Worm (Caenorhabditis elegans) whole organism, L4 larva: ENCODE measurements around the gene mrps-2.

Experiments
- D1046.2 ChIP-seq: fragments of 200-800 bp; sonication (Bioruptor generic); IDR thresholded peaks from 2 replicates; pipeline ENCODE4 v1.3.6; 2022; ENCODE audit warnings: missing genetic modification characterization, missing compliant biosample characterization
- F26F4.8 ChIP-seq: fragments of 200-800 bp; sonication (Bioruptor generic); conservative IDR thresholded peaks from 2 replicates; pipeline ENCODE4 v1.3.6; 2022; ENCODE audit warnings: missing genetic modification characterization, missing compliant biosample characterization
- F37D6.2 ChIP-seq: sonication (generic microtip); optimal IDR thresholded peaks from 2 replicates; lab custom pipeline; 2016; ENCODE audit warnings: mild to moderate bottlenecking, missing genetic modification characterization, missing compliant biosample characterization
- T20F7.1 ChIP-seq: fragments of 200-800 bp; sonication (Bioruptor generic); optimal IDR thresholded peaks from 2 replicates; lab custom pipeline; 2018; ENCODE audit warnings: mild to moderate bottlenecking, missing genetic modification characterization, missing compliant biosample characterization
- Y48G9A.11 ChIP-seq: fragments of 200-800 bp; sonication (Bioruptor generic); IDR thresholded peaks from 2 replicates; pipeline ENCODE4 v1.3.6; 2022; ENCODE audit warnings: missing genetic modification reagents, missing genetic modification characterization, missing compliant biosample characterization
- ZK337.2 ChIP-seq: fragments of 200-800 bp; sonication (Bioruptor generic); IDR thresholded peaks from 2 replicates; pipeline ENCODE4 v1.3.6; 2022; ENCODE audit warnings: missing genetic modification reagents, missing genetic modification characterization, missing compliant biosample characterization
- arid-1 ChIP-seq: fragments of 200-800 bp; sonication (Bioruptor generic); conservative IDR thresholded peaks from 2 replicates; pipeline ENCODE4 v1.3.6; 2022; ENCODE audit warnings: missing genetic modification reagents, missing genetic modification characterization, missing compliant biosample characterization
- attf-4 ChIP-seq: sonication (generic microtip); optimal IDR thresholded peaks from 3 replicates; lab custom pipeline; 2017; ENCODE audit warnings: missing biosample characterization, missing genetic modification characterization
- ceh-20 ChIP-seq: fragments of 200-800 bp; sonication (Bioruptor generic); IDR thresholded peaks from 2 replicates; pipeline ENCODE4 v1.3.6; 2022; ENCODE audit warnings: missing genetic modification reagents, missing genetic modification characterization, missing compliant biosample characterization
- ceh-28 ChIP-seq: fragments of 150-350 bp; optimal IDR thresholded peaks from 2 replicates; lab custom pipeline; 2014; ENCODE audit warnings: missing biosample characterization, missing genetic modification reagents, missing genetic modification characterization
- ceh-44 ChIP-seq: fragments of 200-800 bp; sonication (Bioruptor generic); IDR thresholded peaks from 2 replicates; pipeline ENCODE4 v1.3.6; 2022; ENCODE audit warnings: missing genetic modification reagents, missing genetic modification characterization, missing compliant biosample characterization
- ceh-62 ChIP-seq: sonication (generic microtip); optimal IDR thresholded peaks from 2 replicates; lab custom pipeline; 2017; ENCODE audit warnings: missing biosample characterization, missing genetic modification characterization
- daf-12 ChIP-seq: fragments of 150-350 bp; optimal IDR thresholded peaks from 2 replicates; lab custom pipeline; 2014; ENCODE audit warnings: missing biosample characterization, missing genetic modification reagents, missing genetic modification characterization
- daf-8 ChIP-seq: fragments of 200-800 bp; sonication (Bioruptor generic); IDR thresholded peaks from 2 replicates; pipeline ENCODE4 v1.3.6; 2022; ENCODE audit warnings: missing genetic modification characterization, missing compliant biosample characterization
- duxl-1 ChIP-seq: sonication (generic microtip); optimal IDR thresholded peaks from 2 replicates; lab custom pipeline; 2016; ENCODE audit warnings: mild to moderate bottlenecking, missing genetic modification characterization, moderate library complexity, missing compliant biosample characterization; ENCODE audit not compliant: poor library complexity
- dve-1 ChIP-seq: sonication (generic microtip); optimal IDR thresholded peaks from 2 replicates; lab custom pipeline; 2017; ENCODE audit warnings: antibody characterized with exemption, mild to moderate bottlenecking, missing genetic modification characterization, missing compliant biosample characterization; ENCODE audit not compliant: insufficient read depth
- egl-27 ChIP-seq: sonication (generic microtip); optimal IDR thresholded peaks from 3 replicates; lab custom pipeline; 2017; ENCODE audit warnings: missing biosample characterization, missing genetic modification reagents, missing genetic modification characterization
- fos-1 ChIP-seq: fragments of 150-350 bp; optimal IDR thresholded peaks from 2 replicates; lab custom pipeline; 2014; ENCODE audit warnings: missing biosample characterization, missing genetic modification characterization
- hif-1 ChIP-seq, 2 experiments: sonication (generic microtip); optimal IDR thresholded peaks; 2 replicates each; lab custom pipeline; 2016 to 2017; ENCODE audit warnings: missing compliant biosample characterization in 2 of 2, missing genetic modification characterization in 2 of 2, missing genetic modification reagents in 2 of 2, missing genotype in 2 of 2, mild to moderate bottlenecking in 1 of 2
- hlh-11 ChIP-seq: fragments of 200-800 bp; sonication (Bioruptor generic); optimal IDR thresholded peaks from 2 replicates; lab custom pipeline; 2018; ENCODE audit warnings: mild to moderate bottlenecking, missing genetic modification characterization, missing compliant biosample characterization
- lim-7 ChIP-seq: fragments of 200-800 bp; sonication (Bioruptor generic); IDR thresholded peaks from 2 replicates; pipeline ENCODE4 v1.3.6; 2022; ENCODE audit warnings: missing genetic modification characterization, missing compliant biosample characterization
- lin-13 ChIP-seq: fragments of 150-350 bp; optimal IDR thresholded peaks from 2 replicates; lab custom pipeline; 2014; ENCODE audit warnings: missing biosample characterization, missing genetic modification reagents, missing genetic modification characterization
- lir-3 ChIP-seq: sonication (generic microtip); optimal IDR thresholded peaks from 2 replicates; lab custom pipeline; 2016; ENCODE audit warnings: mild to moderate bottlenecking, missing genetic modification characterization, missing compliant biosample characterization
- lsy-2 ChIP-seq, 2 experiments: fragments of 150-350 bp in 1 of 2; sonication (generic microtip) in 1 of 2; optimal IDR thresholded peaks; 2 replicates each; lab custom pipeline; 2014 to 2017; ENCODE audit warnings: missing biosample characterization in 2 of 2, missing genetic modification characterization in 2 of 2
- madf-5 ChIP-seq, 2 experiments: fragments of 200-800 bp; sonication (Bioruptor generic); IDR thresholded peaks; 2 replicates each; pipeline ENCODE4 v1.3.6; 2022; ENCODE audit warnings: missing compliant biosample characterization in 2 of 2, missing genetic modification characterization in 2 of 2
- mdl-1 ChIP-seq, 2 experiments: fragments of 150-350 bp in 1 of 2; sonication (generic microtip) in 1 of 2; optimal IDR thresholded peaks; 2 replicates each; lab custom pipeline; 2014 to 2017; ENCODE audit warnings: missing biosample characterization in 2 of 2, missing genetic modification characterization in 2 of 2
- mdt-29 ChIP-seq: fragments of 200-800 bp; sonication (Bioruptor generic); IDR thresholded peaks from 2 replicates; pipeline ENCODE4 v1.3.6; 2022; ENCODE audit warnings: missing genetic modification reagents, missing genetic modification characterization, missing compliant biosample characterization
- nhr-11 ChIP-seq: fragments of 150-350 bp; optimal IDR thresholded peaks from 2 replicates; lab custom pipeline; 2014; ENCODE audit warnings: missing biosample characterization, missing genetic modification characterization
- nhr-28 ChIP-seq: fragments of 150-350 bp; optimal IDR thresholded peaks from 2 replicates; lab custom pipeline; 2014; ENCODE audit warnings: missing biosample characterization, missing genetic modification characterization
- pha-4 ChIP-seq, 2 experiments: fragments of 150-350 bp in 1 of 2; fragments of 200-800 bp in 1 of 2; sonication (Bioruptor generic) in 1 of 2; IDR thresholded peaks in 1 of 2; optimal IDR thresholded peaks in 1 of 2; 2 replicates each; pipeline versions ENCODE4 v1.3.6 to Lab custom; 2014 to 2022; ENCODE audit warnings: missing genetic modification characterization in 2 of 2, missing genetic modification reagents in 2 of 2, missing biosample characterization in 1 of 2, missing compliant biosample characterization in 1 of 2
- php-3 ChIP-seq: fragments of 200-800 bp; sonication (Bioruptor generic); IDR thresholded peaks from 2 replicates; pipeline ENCODE4 v1.3.6; 2022; ENCODE audit warnings: missing genetic modification reagents, missing genetic modification characterization, missing compliant biosample characterization
- saeg-2 ChIP-seq: fragments of 200-800 bp; sonication (Bioruptor generic); IDR thresholded peaks from 2 replicates; pipeline ENCODE4 v1.3.6; 2022; ENCODE audit warnings: missing genetic modification reagents, missing genetic modification characterization, missing compliant biosample characterization
- sdz-12 ChIP-seq: fragments of 200-800 bp; sonication (Bioruptor generic); optimal IDR thresholded peaks from 2 replicates; lab custom pipeline; 2018; ENCODE audit warnings: mild to moderate bottlenecking, missing genetic modification characterization, missing compliant biosample characterization
- set-16 ChIP-seq: fragments of 200-800 bp; sonication (Bioruptor generic); IDR thresholded peaks from 2 replicates; pipeline ENCODE4 v1.3.6; 2022; ENCODE audit warnings: missing genetic modification reagents, missing genetic modification characterization, missing compliant biosample characterization
- snpc-4 ChIP-seq: fragments of 150-350 bp; optimal IDR thresholded peaks from 2 replicates; lab custom pipeline; 2014; ENCODE audit warnings: missing biosample characterization, missing genetic modification characterization
- spr-1 ChIP-seq: sonication (generic microtip); optimal IDR thresholded peaks from 2 replicates; lab custom pipeline; 2016; ENCODE audit warnings: mild to moderate bottlenecking, missing genetic modification characterization, missing compliant biosample characterization
- spr-3 ChIP-seq: fragments of 200-800 bp; sonication (Bioruptor generic); optimal IDR thresholded peaks from 2 replicates; lab custom pipeline; 2018; ENCODE audit warnings: mild to moderate bottlenecking, missing genetic modification characterization, missing compliant biosample characterization
- tra-1 ChIP-seq: fragments of 200-800 bp; sonication (Bioruptor generic); IDR thresholded peaks from 2 replicates; pipeline ENCODE4 v1.3.6; 2022; ENCODE audit warnings: missing genetic modification reagents, missing genetic modification characterization, missing compliant biosample characterization
- unc-39 ChIP-seq: sonication (generic microtip); optimal IDR thresholded peaks from 2 replicates; lab custom pipeline; 2017; ENCODE audit warnings: missing biosample characterization, missing genetic modification characterization
- unc-62 ChIP-seq, 3 experiments: fragments of 150-350 bp in 1 of 3; sonication (generic microtip); optimal IDR thresholded peaks in 2 of 3; peaks in 1 of 3; 1 replicate in 1 of 3; 2 replicates in 2 of 3; lab custom pipeline; 2014 to 2017; ENCODE audit warnings: missing biosample characterization in 3 of 3, missing genetic modification characterization in 3 of 3, missing genetic modification reagents in 3 of 3, missing genotype in 1 of 3
- zag-1 ChIP-seq: fragments of 150-350 bp; optimal IDR thresholded peaks from 2 replicates; lab custom pipeline; 2014; ENCODE audit warnings: missing biosample characterization, missing genetic modification characterization
- zfp-3 ChIP-seq: fragments of 200-800 bp; sonication (Bioruptor generic); conservative IDR thresholded peaks from 2 replicates; pipeline ENCODE4 v1.3.6; 2022; ENCODE audit warnings: missing genetic modification reagents, missing genetic modification characterization, missing compliant biosample characterization
- zip-11 ChIP-seq: fragments of 200-800 bp; sonication (Bioruptor generic); IDR thresholded peaks from 2 replicates; pipeline ENCODE4 v1.3.6; 2022; ENCODE audit warnings: missing genetic modification characterization, missing compliant biosample characterization
- ztf-11 ChIP-seq: fragments of 150-350 bp; optimal IDR thresholded peaks from 2 replicates; lab custom pipeline; 2014; ENCODE audit warnings: missing biosample characterization, missing genetic modification characterization

The mrps-2 gene

DNA sequence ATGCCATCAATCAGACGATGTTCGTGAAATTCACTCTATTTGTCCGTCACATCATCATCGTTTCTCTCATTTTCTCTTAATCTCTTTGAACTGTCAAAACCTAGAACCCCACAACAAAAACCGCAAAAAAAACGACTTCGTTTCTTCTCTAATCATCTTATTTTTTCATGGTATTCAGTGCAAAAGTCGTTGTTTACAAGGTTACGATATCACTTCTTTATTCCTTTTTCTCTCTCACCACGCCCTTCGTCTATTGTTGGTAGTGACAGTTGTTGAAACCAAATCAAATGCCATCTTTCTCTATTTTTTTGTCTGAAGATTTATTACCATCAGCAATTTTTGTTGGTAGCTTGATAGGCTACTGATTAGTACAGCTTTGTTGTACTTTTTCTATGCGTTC is 16.2 kb upstream of the mrps-2 start (continued):
- peak in 1 of 2 experiments; percentile 42 for TF ChIP-seq mdl-1 (tag; optimal IDR thresholded peaks at IDR 0.05; lab: Kevin White, UChicago)
- TF ChIP-seq, all 104 proteins: peak for 10

DNA sequence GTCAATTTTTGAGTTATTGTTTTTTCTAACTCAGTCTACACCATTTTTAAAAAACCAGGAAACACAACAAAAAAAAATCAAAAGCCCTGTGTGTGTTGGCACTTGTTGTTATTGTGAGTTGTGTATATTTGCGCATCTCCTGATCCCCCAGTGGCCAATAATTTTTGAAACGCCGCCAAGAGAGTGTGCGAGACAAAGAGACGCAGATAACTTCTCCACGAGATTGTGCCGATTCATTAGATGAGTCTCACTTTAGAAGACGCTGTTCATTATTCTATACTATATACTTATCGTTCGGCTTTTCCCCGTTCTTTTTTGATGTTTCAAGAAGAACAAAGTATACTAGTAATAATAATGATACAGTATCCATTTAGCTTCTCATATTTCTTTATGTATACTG is 14.8 kb upstream of the mrps-2 start:
- TF ChIP-seq unc-62 (GFP tag; optimal IDR thresholded peaks at IDR 0.05 in 1 of 2; lab: Kevin White, UChicago) (peak in 1 of 2 experiments; percentile 74), unc-62 (tag; optimal IDR thresholded peaks at IDR 0.05; lab: Kevin White, UChicago) (no peak), lim-7 (GFP tag; lab: Robert Waterston, UW) (no peak), attf-4 (no peak), set-16 (GFP tag; lab: Robert Waterston, UW) (no peak), lir-3 (no peak), dve-1 (no peak), nhr-28 (tag; lab: Kevin White, UChicago) (no peak), egl-27 (no peak)
- TF ChIP-seq, all 104 proteins: peak for 1

ce11 chrV:8454995-8455446 is 10.5 kb upstream of the mrps-2 start, which contains the start of gene T23B12.11:
TSS of gene T23B12.11 (plus strand) at chrV:8455396.
- no peak for TF ChIP-seq mdt-29 (GFP tag; lab: Robert Waterston, UW)
- no peak for TF ChIP-seq lin-13 (GFP tag; lab: Kevin White, UChicago)
- TF ChIP-seq lsy-2 (tag; optimal IDR thresholded peaks at IDR 0.05; lab: Kevin White, UChicago), result no peak
- no peak for TF ChIP-seq ceh-44 (GFP tag; lab: Robert Waterston, UW)
- TF ChIP-seq ceh-20 (GFP tag; lab: Robert Waterston, UW), result no peak
- no peak for TF ChIP-seq saeg-2

DNA sequence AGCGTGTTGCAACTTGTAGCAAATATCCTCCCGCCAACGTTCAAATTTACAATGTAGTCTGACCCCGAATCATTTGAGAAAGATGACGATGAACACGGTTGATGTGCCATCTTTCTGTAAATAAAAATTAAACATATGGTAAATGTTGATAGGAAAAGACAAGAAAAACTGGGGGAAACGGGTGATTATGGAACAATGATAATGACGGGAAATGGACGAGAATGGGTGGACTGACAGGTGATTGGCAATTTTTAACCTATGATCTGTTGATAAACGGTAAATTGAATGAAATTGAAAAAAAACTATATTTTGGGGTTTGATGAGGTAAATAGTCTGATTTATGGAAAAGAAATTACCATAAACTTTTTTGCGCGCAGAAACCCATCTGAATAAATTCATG is 5.2 kb upstream of the mrps-2 start, which contains the start of gene T23B12.6:
TSS of gene T23B12.6 (minus strand) at position 114 of the 400 bp plus-strand sequence.
- TF ChIP-seq spr-1 (tag; lab: Kevin White, UChicago) (no peak), T20F7.1 (GFP tag; lab: Kevin White, UChicago) (no peak), pha-4 (GFP tag; IDR thresholded peaks at IDR 0.05; lab: Robert Waterston, UW) (no peak), pha-4 (tag; optimal IDR thresholded peaks at IDR 0.05; lab: Kevin White, UChicago) (no peak), fos-1 (tag; lab: Kevin White, UChicago) (no peak), F37D6.2 (tag; lab: Kevin White, UChicago) (no peak), hlh-11 (tag; lab: Kevin White, UChicago) (peak; percentile 59), D1046.2 (GFP tag; lab: Robert Waterston, UW) (no peak), php-3 (GFP tag; lab: Robert Waterston, UW) (no peak), zfp-3 (no peak), unc-39 (tag; lab: Kevin White, UChicago) (no peak), daf-8 (no peak), daf-12 (tag; lab: Kevin White, UChicago) (no peak), nhr-11 (no peak), F26F4.8 (GFP tag; lab: Robert Waterston, UW) (no peak), dve-1 (no peak), hif-1 (tag; optimal IDR thresholded peaks at IDR 0.05; lab: Kevin White, UChicago) (no peak), zip-11 (GFP tag; lab: Robert Waterston, UW) (no peak), madf-5 (GFP tag; IDR thresholded peaks at IDR 0.05; lab: Robert Waterston, UW) (no peak), tra-1 (0 out of 2 replicates have a peak, but pooled peaks have one; percentile 51), mdl-1 (tag; optimal IDR thresholded peaks at IDR 0.05; lab: Kevin White, UChicago) (no peak), ztf-11 (tag; lab: Kevin White, UChicago) (no peak), lir-3 (no peak), ZK337.2 (GFP tag; lab: Robert Waterston, UW) (no peak), ceh-28 (tag; lab: Kevin White, UChicago) (no peak), snpc-4 (tag; lab: Kevin White, UChicago) (no peak), sdz-12 (GFP tag; lab: Kevin White, UChicago) (no peak), ceh-62 (no peak), zag-1 (no peak), ceh-20 (GFP tag; lab: Robert Waterston, UW) (no peak), lin-13 (GFP tag; lab: Kevin White, UChicago) (no peak), lim-7 (GFP tag; lab: Robert Waterston, UW) (no peak), arid-1 (GFP tag; lab: Robert Waterston, UW) (no peak), spr-3 (GFP tag; lab: Kevin White, UChicago) (no peak), duxl-1 (tag; lab: Kevin White, UChicago) (no peak), Y48G9A.11 (GFP tag; lab: Robert Waterston, UW) (no peak)
